Worm (Caenorhabditis elegans) whole organism, L1 larva: ENCODE results near the gene F17H10.1.

Source experiments
- C34B4.2 ChIP-seq: sonication (generic microtip); optimal IDR thresholded peaks from 2 replicates; lab custom pipeline; 2017; ENCODE audit warnings: mild to moderate bottlenecking, missing genetic modification characterization, missing compliant biosample characterization
- alr-1 ChIP-seq: fragments of 200-800 bp; sonication (Bioruptor generic); optimal IDR thresholded peaks from 2 replicates; lab custom pipeline; 2018; ENCODE audit warnings: borderline replicate concordance, mild to moderate bottlenecking, missing genetic modification characterization, missing compliant biosample characterization
- ama-1 ChIP-seq: fragments of 150-350 bp; optimal IDR thresholded peaks from 2 replicates; lab custom pipeline; 2014
- blmp-1 ChIP-seq: fragments of 150-350 bp; optimal IDR thresholded peaks from 2 replicates; lab custom pipeline; 2014; ENCODE audit warnings: missing biosample characterization, missing genetic modification characterization
- ceh-63 ChIP-seq: fragments of 200-800 bp; sonication (Bioruptor generic); optimal IDR thresholded peaks from 2 replicates; lab custom pipeline; 2018; ENCODE audit warnings: mild to moderate bottlenecking, missing genetic modification characterization, missing compliant biosample characterization
- ceh-8 ChIP-seq: fragments of 200-800 bp; sonication (Bioruptor generic); optimal IDR thresholded peaks from 2 replicates; lab custom pipeline; 2018; ENCODE audit warnings: mild to moderate bottlenecking, missing genetic modification characterization, moderate library complexity, missing compliant biosample characterization
- ceh-88 ChIP-seq: fragments of 200-800 bp; sonication (Bioruptor generic); IDR thresholded peaks from 2 replicates; pipeline ENCODE4 v1.3.6; 2022; ENCODE audit warnings: missing genetic modification characterization, missing compliant biosample characterization
- dpl-1 ChIP-seq, 3 experiments: fragments of 150-350 bp in 2 of 3; sonication (generic microtip) in 1 of 3; optimal IDR thresholded peaks; 2 replicates each; lab custom pipeline; 2014 to 2017; ENCODE audit warnings: missing biosample characterization in 3 of 3, missing genetic modification characterization in 3 of 3, missing genetic modification reagents in 3 of 3
- efl-1 ChIP-seq, 4 experiments: fragments of 150-350 bp; optimal IDR thresholded peaks in 3 of 4; peaks in 1 of 4; 1 replicate in 1 of 4; 2 replicates in 3 of 4; lab custom pipeline; 2014; ENCODE audit warnings: missing biosample characterization in 2 of 4, missing genetic modification characterization in 2 of 4, missing genetic modification reagents in 2 of 4
- efl-3 ChIP-seq: fragments of 200-800 bp; sonication (Bioruptor generic); optimal IDR thresholded peaks from 2 replicates; lab custom pipeline; 2018; ENCODE audit warnings: mild to moderate bottlenecking, missing genetic modification characterization, missing compliant biosample characterization
- egl-13 ChIP-seq: sonication (generic microtip); optimal IDR thresholded peaks from 2 replicates; lab custom pipeline; 2016; ENCODE audit warnings: missing genotype, missing genetic modification reagents, missing genetic modification characterization, missing compliant biosample characterization
- egl-27 ChIP-seq, 2 experiments: fragments of 150-350 bp in 1 of 2; sonication (generic microtip); optimal IDR thresholded peaks; 3 replicates each; lab custom pipeline; 2017 to 2018; ENCODE audit warnings: missing biosample characterization in 2 of 2, missing genetic modification characterization in 2 of 2, missing genetic modification reagents in 2 of 2
- elt-2 ChIP-seq: sonication (generic microtip); optimal IDR thresholded peaks from 2 replicates; lab custom pipeline; 2016; ENCODE audit warnings: missing genetic modification characterization, mild to moderate bottlenecking, inconsistent platforms, missing compliant biosample characterization, missing genetic modification reagents
- ets-5 ChIP-seq: fragments of 200-800 bp; sonication (Bioruptor generic); IDR thresholded peaks from 2 replicates; pipeline ENCODE4 v1.3.6; 2022; ENCODE audit warnings: missing genetic modification characterization, missing compliant biosample characterization
- fkh-4 ChIP-seq: sonication (generic microtip); optimal IDR thresholded peaks from 2 replicates; lab custom pipeline; 2016; ENCODE audit warnings: missing compliant biosample characterization, missing genetic modification characterization, borderline replicate concordance
- fkh-8 ChIP-seq: sonication (generic microtip); optimal IDR thresholded peaks from 2 replicates; lab custom pipeline; 2016; ENCODE audit warnings: mild to moderate bottlenecking, missing genetic modification characterization, missing compliant biosample characterization
- fos-1 ChIP-seq: fragments of 150-350 bp; optimal IDR thresholded peaks from 2 replicates; lab custom pipeline; 2014; ENCODE audit warnings: missing biosample characterization, missing genetic modification characterization
- grh-1 ChIP-seq: fragments of 200-800 bp; sonication (Bioruptor generic); IDR thresholded peaks from 2 replicates; pipeline ENCODE4 v1.3.6; 2022; ENCODE audit warnings: missing genetic modification reagents, missing genetic modification characterization, missing compliant biosample characterization
- hlh-4 ChIP-seq: sonication (generic microtip); optimal IDR thresholded peaks from 2 replicates; lab custom pipeline; 2016; ENCODE audit warnings: mild to moderate bottlenecking, missing genetic modification characterization, missing compliant biosample characterization
- jun-1 ChIP-seq: fragments of 150-350 bp; optimal IDR thresholded peaks from 2 replicates; lab custom pipeline; 2014; ENCODE audit warnings: missing biosample characterization, missing genetic modification reagents, missing genetic modification characterization
- lin-14 ChIP-seq: fragments of 200-800 bp; sonication (Bioruptor generic); optimal IDR thresholded peaks from 2 replicates; lab custom pipeline; 2018; ENCODE audit warnings: mild to moderate bottlenecking, missing genetic modification characterization, moderate library complexity, missing compliant biosample characterization
- lin-35 ChIP-seq, 2 experiments: fragments of 150-350 bp; optimal IDR thresholded peaks; 2 replicates each; lab custom pipeline; 2014; ENCODE audit warnings: missing biosample characterization in 2 of 2, missing genetic modification characterization in 2 of 2, missing genetic modification reagents in 2 of 2
- lin-39 ChIP-seq: fragments of 150-350 bp; optimal IDR thresholded peaks from 2 replicates; lab custom pipeline; 2014; ENCODE audit warnings: missing biosample characterization, missing genetic modification reagents, missing genetic modification characterization
- lir-3 ChIP-seq: sonication (generic microtip); optimal IDR thresholded peaks from 2 replicates; lab custom pipeline; 2016; ENCODE audit warnings: mild to moderate bottlenecking, missing genetic modification characterization, moderate library complexity, missing compliant biosample characterization; ENCODE audit not compliant: poor library complexity
- lsy-2 ChIP-seq, 2 experiments: fragments of 150-350 bp; optimal IDR thresholded peaks; 2 replicates each; lab custom pipeline; 2014; ENCODE audit warnings: missing biosample characterization in 2 of 2, missing genetic modification characterization in 2 of 2
- mef-2 ChIP-seq: fragments of 150-350 bp; optimal IDR thresholded peaks from 2 replicates; lab custom pipeline; 2014; ENCODE audit warnings: missing biosample characterization, missing genetic modification characterization
- mep-1 ChIP-seq: fragments of 150-350 bp; optimal IDR thresholded peaks from 2 replicates; lab custom pipeline; 2014; ENCODE audit warnings: missing biosample characterization, missing genetic modification characterization
- nhr-12 ChIP-seq: sonication (generic microtip); optimal IDR thresholded peaks from 2 replicates; lab custom pipeline; 2017; ENCODE audit warnings: missing biosample characterization, missing genetic modification characterization
- nhr-19 ChIP-seq: fragments of 200-800 bp; sonication (Bioruptor generic); conservative IDR thresholded peaks from 2 replicates; pipeline ENCODE4 v1.3.6; 2022; ENCODE audit warnings: missing genetic modification characterization, missing compliant biosample characterization
- nhr-20 ChIP-seq: sonication (generic microtip); optimal IDR thresholded peaks from 2 replicates; lab custom pipeline; 2016; ENCODE audit warnings: mild to moderate bottlenecking, missing genetic modification characterization, missing compliant biosample characterization
- nhr-237 ChIP-seq: fragments of 150-350 bp; optimal IDR thresholded peaks from 2 replicates; lab custom pipeline; 2014; ENCODE audit warnings: missing biosample characterization, missing genetic modification characterization
- nhr-71 ChIP-seq: sonication (generic microtip); optimal IDR thresholded peaks from 2 replicates; lab custom pipeline; 2016; ENCODE audit warnings: mild to moderate bottlenecking, missing genetic modification characterization, moderate library complexity, missing compliant biosample characterization
- nhr-84 ChIP-seq: sonication (generic microtip); optimal IDR thresholded peaks from 2 replicates; lab custom pipeline; 2017; ENCODE audit warnings: missing biosample characterization, missing genetic modification characterization
- nhr-85 ChIP-seq: sonication (generic microtip); peaks from one replicate; lab custom pipeline; 2016; ENCODE audit warnings: missing genetic modification characterization, inconsistent platforms, missing compliant biosample characterization
- skn-1 ChIP-seq: fragments of 150-350 bp; optimal IDR thresholded peaks from 2 replicates; lab custom pipeline; 2014; ENCODE audit warnings: missing biosample characterization, missing genetic modification characterization
- snpc-4 ChIP-seq: fragments of 150-350 bp; optimal IDR thresholded peaks from 2 replicates; lab custom pipeline; 2014; ENCODE audit warnings: missing biosample characterization, missing genetic modification characterization
- snu-23 ChIP-seq: sonication (generic microtip); optimal IDR thresholded peaks from 2 replicates; lab custom pipeline; 2016; ENCODE audit warnings: missing genetic modification characterization, missing compliant biosample characterization
- swsn-7 ChIP-seq: sonication (generic microtip); optimal IDR thresholded peaks from 2 replicates; lab custom pipeline; 2016; ENCODE audit warnings: missing genetic modification characterization, missing compliant biosample characterization
- tbx-2 ChIP-seq: sonication (generic microtip); optimal IDR thresholded peaks from 2 replicates; lab custom pipeline; 2016; ENCODE audit warnings: missing genetic modification characterization, missing compliant biosample characterization
- unc-130 ChIP-seq: fragments of 150-350 bp; optimal IDR thresholded peaks from 2 replicates; lab custom pipeline; 2017; ENCODE audit warnings: missing biosample characterization, missing genetic modification characterization, inconsistent platforms
- unc-30 ChIP-seq: sonication (generic microtip); optimal IDR thresholded peaks from 2 replicates; lab custom pipeline; 2017; ENCODE audit warnings: missing biosample characterization, missing genetic modification characterization
- unc-98 ChIP-seq: fragments of 200-800 bp; sonication (Bioruptor generic); IDR thresholded peaks from 2 replicates; pipeline ENCODE4 v1.3.6; 2022; ENCODE audit warnings: missing genetic modification characterization, missing compliant biosample characterization
- ztf-11 ChIP-seq, 2 experiments: sonication (generic microtip); optimal IDR thresholded peaks; 2 replicates each; lab custom pipeline; 2016 to 2017; ENCODE audit warnings: missing genetic modification characterization in 2 of 2, missing biosample characterization in 1 of 2, missing compliant biosample characterization in 1 of 2
- ztf-4 ChIP-seq: fragments of 150-350 bp; optimal IDR thresholded peaks from 2 replicates; lab custom pipeline; 2014; ENCODE audit warnings: missing biosample characterization, missing genetic modification characterization

The F17H10.1 gene

DNA sequence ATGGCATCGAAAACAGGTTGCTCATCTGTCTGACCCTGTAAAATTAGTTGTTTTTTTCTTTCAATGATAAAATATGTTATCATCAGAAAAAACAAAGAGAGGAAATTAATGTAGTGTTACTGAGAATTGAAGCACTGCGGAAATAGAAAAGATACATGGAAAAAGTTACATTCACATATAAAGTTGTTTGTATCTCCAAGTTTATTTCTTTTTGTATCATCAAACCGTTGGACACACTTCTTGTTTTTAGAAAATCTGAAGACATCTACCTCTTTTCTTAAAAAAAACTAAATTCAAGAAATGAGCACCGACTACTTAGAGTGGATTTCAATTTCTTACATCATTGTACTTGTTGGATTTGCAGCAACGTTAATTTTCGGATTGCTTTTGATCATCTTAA lies 22.7 kb upstream of the F17H10.1 start, which contains the start of gene str-10:
Gene str-10, plus strand, starts transcription at position 301 of the 400 bp plus-strand sequence.
- no peak for TF ChIP-seq unc-98 (GFP tag; lab: Robert Waterston, UW)
- TF ChIP-seq efl-1 (optimal IDR thresholded peaks at IDR 0.05; lab: Kevin White, UChicago), result no peak
- peak in 1 of 2 experiments; percentile 5 for TF ChIP-seq efl-1 (GFP tag; optimal IDR thresholded peaks at IDR 0.05 in 1 of 2; lab: Kevin White, UChicago)

DNA sequence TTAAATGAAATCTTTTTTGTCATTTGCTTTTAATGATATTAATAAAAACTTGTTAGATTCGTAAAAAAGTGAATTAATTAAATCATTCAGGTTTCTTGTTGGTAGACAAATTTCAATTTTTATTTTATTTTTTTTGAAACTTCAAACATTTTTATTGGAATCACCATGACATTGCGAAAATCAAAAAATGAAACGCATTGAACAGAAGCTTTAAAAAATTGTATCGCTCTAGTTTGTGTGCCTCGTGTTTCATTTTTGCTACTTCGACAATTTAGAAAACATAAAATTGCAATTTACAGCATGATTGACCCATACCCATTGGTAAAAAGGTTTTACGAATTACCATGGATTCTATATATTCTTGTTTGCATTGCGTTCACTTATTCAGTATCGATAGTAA lies 20.8 kb upstream of the F17H10.1 start, which contains the start of gene R03G8.1:
Gene R03G8.1, plus strand, starts transcription at position 301 of the 400 bp plus-strand sequence.
- TF ChIP-seq nhr-20 (tag; lab: Kevin White, UChicago) (no peak), ceh-63 (GFP tag; lab: Kevin White, UChicago) (no peak), nhr-85 (tag; lab: Kevin White, UChicago) (no peak), blmp-1 (tag; lab: Kevin White, UChicago) (no peak), tbx-2 (tag; lab: Kevin White, UChicago) (no peak), elt-2 (tag; lab: Kevin White, UChicago) (no peak), unc-30 (tag; lab: Kevin White, UChicago) (no peak)

DNA sequence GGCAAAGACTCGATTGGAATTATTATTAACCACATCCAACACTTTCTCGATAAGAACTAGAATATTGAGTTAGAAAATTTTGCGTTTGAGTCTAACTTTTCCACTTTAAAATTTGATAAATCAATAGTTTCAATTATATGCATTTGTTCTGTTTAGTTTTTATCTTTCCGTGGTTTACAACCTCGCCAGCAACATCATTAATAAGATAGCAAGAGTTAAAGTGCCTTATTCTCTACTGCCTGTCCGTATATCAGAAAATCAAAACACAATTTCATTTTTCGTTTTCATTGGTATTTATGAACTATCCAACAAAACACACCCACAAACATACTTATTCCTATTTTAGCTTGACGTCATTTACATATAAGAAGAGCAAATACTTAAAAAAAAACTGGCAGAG lies 16.5 kb upstream of the F17H10.1 start:
- no peak for TF ChIP-seq lsy-2 (tag; optimal IDR thresholded peaks at IDR 0.05; lab: Kevin White, UChicago)
- TF ChIP-seq snpc-4 (tag; lab: Kevin White, UChicago), result no peak
- TF ChIP-seq dpl-1 (GFP tag; optimal IDR thresholded peaks at IDR 0.05; lab: Kevin White, UChicago), result no peak
- no peak for TF ChIP-seq blmp-1 (tag; lab: Kevin White, UChicago)
- no peak for TF ChIP-seq grh-1 (GFP tag; lab: Robert Waterston, UW)
- TF ChIP-seq lir-3 (tag; lab: Kevin White, UChicago), result no peak
- no peak for TF ChIP-seq lin-35 (GFP tag; optimal IDR thresholded peaks at IDR 0.05; lab: Kevin White, UChicago)
- no peak for TF ChIP-seq fkh-4 (tag; lab: Kevin White, UChicago)
- TF ChIP-seq unc-130 (tag; lab: Kevin White, UChicago), result no peak
- no peak for TF ChIP-seq alr-1 (tag; lab: Kevin White, UChicago)

DNA sequence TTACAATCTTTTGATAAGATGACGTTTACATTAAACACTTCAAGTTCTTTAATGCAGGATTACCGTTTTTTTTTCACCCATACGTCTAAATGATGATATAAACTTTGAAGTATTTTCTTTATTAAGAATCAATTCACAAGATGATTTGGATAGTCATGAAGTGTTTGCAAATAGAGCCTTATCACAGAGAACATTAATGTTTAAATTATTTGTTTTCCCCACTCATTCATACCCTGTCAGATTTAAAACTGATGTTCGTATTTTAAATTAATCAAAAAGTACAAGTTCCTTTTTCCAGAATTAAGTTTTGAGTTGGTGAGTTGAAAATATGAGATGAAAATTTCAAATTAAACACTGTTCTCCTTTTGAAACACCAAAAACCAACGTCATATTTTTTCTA lies 14.4 kb upstream of the F17H10.1 start, which contains the start of gene R03G8.3:
Gene R03G8.3, plus strand, starts transcription at position 301 of the 400 bp plus-strand sequence.
- TF ChIP-seq lin-14 (GFP tag; lab: Kevin White, UChicago) (no peak), fos-1 (tag; lab: Kevin White, UChicago) (no peak), swsn-7 (no peak), fkh-4 (tag; lab: Kevin White, UChicago) (no peak), nhr-84 (tag; lab: Kevin White, UChicago) (no peak), ceh-88 (no peak), hlh-4 (tag; lab: Kevin White, UChicago) (no peak), skn-1 (no peak), snpc-4 (tag; lab: Kevin White, UChicago) (no peak), C34B4.2 (tag; lab: Kevin White, UChicago) (no peak), ceh-8 (no peak), alr-1 (tag; lab: Kevin White, UChicago) (no peak), fkh-8 (tag; lab: Kevin White, UChicago) (no peak), snu-23 (GFP tag; lab: Kevin White, UChicago) (no peak), ztf-4 (no peak), jun-1 (tag; lab: Kevin White, UChicago) (no peak), grh-1 (GFP tag; lab: Robert Waterston, UW) (no peak)

DNA sequence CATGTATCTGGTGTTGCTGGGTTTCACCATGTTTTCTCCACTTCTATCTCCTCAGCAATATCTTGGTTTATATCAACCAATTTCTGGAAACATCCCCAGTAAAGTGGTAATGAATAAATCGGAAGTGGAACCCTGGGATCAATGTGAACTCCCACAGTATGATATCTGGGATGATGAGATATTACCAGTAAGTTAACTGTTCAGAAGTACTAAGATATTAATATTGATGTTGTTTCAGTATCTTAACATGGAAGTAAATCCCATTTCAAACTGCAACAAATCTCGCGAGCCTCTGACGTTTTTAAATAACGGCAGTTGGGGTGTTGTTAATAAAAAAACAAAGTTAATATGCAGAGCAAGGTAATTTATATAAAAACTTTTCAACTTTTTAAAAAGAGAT lies 13.8 kb upstream of the F17H10.1 start:
- TF ChIP-seq blmp-1 (tag; lab: Kevin White, UChicago) (no peak), mef-2 (tag; lab: Kevin White, UChicago) (no peak), egl-13 (no peak), lin-39 (tag; lab: Kevin White, UChicago) (no peak), swsn-7 (no peak), mep-1 (tag; lab: Kevin White, UChicago) (no peak), ztf-11 (tag; optimal IDR thresholded peaks at IDR 0.05; lab: Kevin White, UChicago) (no peak), egl-27 (tag; optimal IDR thresholded peaks at IDR 0.05; lab: Kevin White, UChicago) (no peak), efl-3 (no peak), nhr-19 (no peak), nhr-237 (no peak), ets-5 (GFP tag; lab: Robert Waterston, UW) (no peak), ama-1 (lab: Kevin White, UChicago) (no peak), dpl-1 (GFP tag; optimal IDR thresholded peaks at IDR 0.05; lab: Kevin White, UChicago) (no peak), nhr-71 (tag; lab: Kevin White, UChicago) (no peak), nhr-12 (tag; lab: Kevin White, UChicago) (no peak)
- TF ChIP-seq, all 84 proteins: peak for 0
